Fruit fly (Drosophila melanogaster): ENCODE data around the gene CG15211.

DNA sequence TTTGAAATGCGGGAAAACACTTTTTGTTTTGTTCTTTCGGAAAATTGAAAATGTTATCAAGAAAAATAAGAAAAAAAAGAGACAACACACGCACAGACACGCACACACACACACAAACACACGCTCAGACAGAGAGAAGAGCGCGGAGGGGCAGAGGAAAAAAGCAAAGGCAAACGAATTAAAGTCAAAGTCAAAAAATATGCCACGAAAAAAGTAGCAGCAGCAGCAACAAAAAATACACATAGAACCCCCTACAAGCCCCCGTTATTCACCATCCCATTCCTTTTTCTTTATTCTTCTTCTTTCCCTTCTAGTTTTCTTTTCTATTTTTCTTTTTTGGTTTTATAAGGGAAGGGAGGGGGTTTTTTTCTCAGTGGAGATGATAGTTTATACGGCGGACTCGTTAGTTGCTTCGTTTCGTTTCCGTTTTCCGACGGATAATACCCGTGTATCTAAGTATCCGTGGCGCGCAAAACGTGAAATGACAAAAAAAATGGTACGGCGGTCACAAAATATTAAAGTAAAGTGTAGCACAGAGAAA is 42.6 kb downstream of the CG15211 start:
- TF ChIP-seq CTCF (optimal IDR thresholded peaks at IDR 0.05) (no peak), CG8478 (optimal IDR thresholded peaks at IDR 0.05) (no peak)

Measured in S2 (cell line).